Fruit fly (Drosophila melanogaster) whole organism, adult: ENCODE measurements around the gene CG9926.

Experiments used
- CG1620 ChIP-seq: fragments of 200-800 bp; sonication (Bioruptor generic); optimal IDR thresholded peaks from 2 replicates; lab custom pipeline; 2016; ENCODE audit warnings: missing biosample characterization, missing genetic modification characterization
- CG7045 ChIP-seq: fragments of 200-800 bp; sonication (Bioruptor generic); optimal IDR thresholded peaks from 2 replicates; lab custom pipeline; 2017; ENCODE audit warnings: missing biosample characterization, mild to moderate bottlenecking, missing genetic modification characterization
- Mnt ChIP-seq: fragments of 200-800 bp; sonication (Bioruptor generic); optimal IDR thresholded peaks from 2 replicates; lab custom pipeline; 2016; ENCODE audit warnings: missing biosample characterization, mild to moderate bottlenecking, missing genetic modification characterization
- toe ChIP-seq: fragments of 200-800 bp; sonication (Bioruptor generic); optimal IDR thresholded peaks from 2 replicates; lab custom pipeline; 2016; ENCODE audit warnings: missing biosample characterization, missing genetic modification characterization

- TF ChIP-seq toe (GFP tag; lab: Kevin White, UChicago): no peak
- no peak for TF ChIP-seq CG1620 (GFP tag; lab: Kevin White, UChicago)
- TF ChIP-seq Mnt (GFP tag; lab: Kevin White, UChicago): no peak
- TF ChIP-seq CG7045: no peak
Observed at dm6 chr3R:13912008-13912803, 38.7 kb downstream of the CG9926 start.
